Fruit fly (Drosophila melanogaster) whole organism, embryonic: Measurements from ENCODE around the gene CG18766.
A peak's percentile ranks its signal among the peaks of the same experiment; 100 is the strongest.

Source experiments
- Bteb2 ChIP-seq: fragments of 200-800 bp; sonication (Bioruptor generic); optimal IDR thresholded peaks from 2 replicates; lab custom pipeline; 2016; ENCODE audit warnings: missing biosample characterization, missing genetic modification characterization
- CG10654 ChIP-seq: fragments of 200-800 bp; sonication (Bioruptor generic); optimal IDR thresholded peaks from 2 replicates; lab custom pipeline; 2016; ENCODE audit warnings: missing biosample characterization, missing genetic modification characterization
- CG11723 ChIP-seq: fragments of 200-800 bp; sonication (Bioruptor generic); optimal IDR thresholded peaks from 2 replicates; lab custom pipeline; 2017; ENCODE audit warnings: missing biosample characterization, mild to moderate bottlenecking, missing genetic modification characterization
- CG13775 ChIP-seq: fragments of 200-800 bp; sonication (Bioruptor generic); optimal IDR thresholded peaks from 3 replicates; lab custom pipeline; 2017; ENCODE audit warnings: missing biosample characterization, mild to moderate bottlenecking, missing genetic modification characterization
- CG13894 ChIP-seq: fragments of 200-800 bp; sonication (Bioruptor generic); optimal IDR thresholded peaks from 3 replicates; lab custom pipeline; 2018; ENCODE audit warnings: missing biosample characterization, mild to moderate bottlenecking, missing genetic modification characterization, moderate library complexity
- CG1647 ChIP-seq: fragments of 200-800 bp; sonication (Bioruptor generic); optimal IDR thresholded peaks from 3 replicates; lab custom pipeline; 2016; ENCODE audit warnings: missing biosample characterization, missing genetic modification characterization
- CG17359 ChIP-seq: fragments of 200-800 bp; sonication (Bioruptor generic); optimal IDR thresholded peaks from 3 replicates; lab custom pipeline; 2018; ENCODE audit warnings: missing biosample characterization, mild to moderate bottlenecking, missing genetic modification characterization, moderate library complexity
- CG18011 ChIP-seq: fragments of 200-800 bp; sonication (Bioruptor generic); optimal IDR thresholded peaks from 2 replicates; lab custom pipeline; 2017; ENCODE audit warnings: missing biosample characterization, missing genetic modification characterization, mild to moderate bottlenecking, moderate library complexity, missing genotype
- CG18262 ChIP-seq: fragments of 200-800 bp; optimal IDR thresholded peaks from 3 replicates; lab custom pipeline; 2019; ENCODE audit warnings: missing biosample characterization, mild to moderate bottlenecking, missing genetic modification characterization, moderate library complexity
- CG18599 ChIP-seq: fragments of 200-800 bp; sonication (Bioruptor generic); optimal IDR thresholded peaks from 3 replicates; lab custom pipeline; 2017; ENCODE audit warnings: missing biosample characterization, missing genetic modification characterization, mild to moderate bottlenecking, moderate library complexity, missing genetic modification reagents
- CG32532 ChIP-seq: fragments of 200-800 bp; sonication (Bioruptor generic); IDR thresholded peaks from 2 replicates; pipeline ENCODE4 v1.3.6; 2022; ENCODE audit warnings: missing biosample characterization, missing genetic modification characterization
- CG32772 ChIP-seq: fragments of 200-800 bp; sonication (Bioruptor generic); IDR thresholded peaks from 2 replicates; pipeline ENCODE4 v1.3.6; 2022; ENCODE audit warnings: missing biosample characterization, missing genetic modification characterization
- CG3281 ChIP-seq: fragments of 200-800 bp; sonication (Bioruptor generic); optimal IDR thresholded peaks from 3 replicates; lab custom pipeline; 2017; ENCODE audit warnings: missing biosample characterization, mild to moderate bottlenecking, missing genetic modification characterization
- CG4424 ChIP-seq: fragments of 200-800 bp; sonication (Bioruptor generic); optimal IDR thresholded peaks from 3 replicates; lab custom pipeline; 2016; ENCODE audit warnings: missing biosample characterization, missing genetic modification characterization
- CG7556 ChIP-seq: fragments of 200-800 bp; sonication (Bioruptor generic); optimal IDR thresholded peaks from 2 replicates; lab custom pipeline; 2017; ENCODE audit warnings: missing biosample characterization, mild to moderate bottlenecking, missing genetic modification characterization
- CG9215 ChIP-seq: fragments of 200-800 bp; sonication (Bioruptor generic); IDR thresholded peaks from 2 replicates; pipeline ENCODE4 v1.3.6; 2022; ENCODE audit warnings: missing biosample characterization, missing genetic modification characterization
- CG9817 ChIP-seq: fragments of 200-800 bp; sonication (Bioruptor generic); optimal IDR thresholded peaks from 2 replicates; lab custom pipeline; 2018; ENCODE audit warnings: missing biosample characterization, mild to moderate bottlenecking, missing genetic modification characterization, moderate library complexity
- CrebB ChIP-seq: fragments of 200-800 bp; sonication (Bioruptor generic); optimal IDR thresholded peaks from 3 replicates; lab custom pipeline; 2018; ENCODE audit warnings: missing biosample characterization, mild to moderate bottlenecking, missing genetic modification characterization
- Dek ChIP-seq: fragments of 200-800 bp; sonication (Bioruptor generic); optimal IDR thresholded peaks from 3 replicates; lab custom pipeline; 2019; ENCODE audit warnings: missing biosample characterization, mild to moderate bottlenecking, missing genetic modification characterization, moderate library complexity
- Dip3 ChIP-seq: fragments of 200-800 bp; sonication (Bioruptor generic); optimal IDR thresholded peaks from 3 replicates; lab custom pipeline; 2016; ENCODE audit warnings: missing biosample characterization, missing genetic modification characterization
- Drgx ChIP-seq: fragments of 200-800 bp; sonication (Bioruptor generic); IDR thresholded peaks from 2 replicates; pipeline ENCODE4 v1.3.6; 2022; ENCODE audit warnings: missing biosample characterization, missing genetic modification characterization
- E2f2 ChIP-seq: fragments of 200-800 bp; sonication (Bioruptor generic); IDR thresholded peaks from 2 replicates; pipeline ENCODE4 v1.3.6; 2022; ENCODE audit warnings: missing biosample characterization, missing genetic modification characterization
- Ets65A ChIP-seq: fragments of 200-800 bp; sonication (Bioruptor generic); peaks from one replicate; lab custom pipeline; 2016; ENCODE audit warnings: missing biosample characterization, missing genetic modification characterization
- Fer2 ChIP-seq: fragments of 200-800 bp; sonication (Bioruptor generic); optimal IDR thresholded peaks from 2 replicates; lab custom pipeline; 2018; ENCODE audit warnings: missing biosample characterization, mild to moderate bottlenecking, missing genetic modification characterization, moderate library complexity
- Hsf ChIP-seq: fragments of 200-800 bp; sonication (Bioruptor generic); optimal IDR thresholded peaks from 3 replicates; lab custom pipeline; 2016; ENCODE audit warnings: missing biosample characterization, missing genetic modification characterization
- Mrtf ChIP-seq: fragments of 200-800 bp; sonication (Bioruptor generic); IDR thresholded peaks from 3 replicates; pipeline ENCODE4 v1.3.6; 2022; ENCODE audit warnings: missing biosample characterization, missing genetic modification characterization
- NFAT ChIP-seq: fragments of 200-800 bp; sonication (Bioruptor generic); IDR thresholded peaks from 2 replicates; pipeline ENCODE4 v1.3.6; 2022; ENCODE audit warnings: missing biosample characterization, missing genetic modification characterization
- Oli ChIP-seq: fragments of 200-800 bp; sonication (Bioruptor generic); optimal IDR thresholded peaks from 2 replicates; lab custom pipeline; 2018; ENCODE audit warnings: missing biosample characterization, mild to moderate bottlenecking, missing genetic modification characterization, moderate library complexity
- Taf1 ChIP-seq: fragments of 200-800 bp; sonication (Bioruptor generic); IDR thresholded peaks from 2 replicates; pipeline ENCODE4 v1.3.6; 2022; ENCODE audit warnings: missing biosample characterization, missing genetic modification characterization
- Xbp1 ChIP-seq: fragments of 200-800 bp; sonication (Bioruptor generic); optimal IDR thresholded peaks from 3 replicates; lab custom pipeline; 2016; ENCODE audit warnings: missing biosample characterization, mild to moderate bottlenecking, missing genetic modification characterization
- Xrp1 ChIP-seq: fragments of 200-800 bp; sonication (Bioruptor generic); IDR thresholded peaks from 2 replicates; pipeline ENCODE4 v1.3.6; 2022; ENCODE audit warnings: missing biosample characterization, missing genetic modification characterization
- az2 ChIP-seq: fragments of 200-800 bp; sonication (Bioruptor generic); optimal IDR thresholded peaks from 3 replicates; lab custom pipeline; 2016; ENCODE audit warnings: missing biosample characterization, missing genetic modification characterization
- bab2 ChIP-seq: fragments of 200-800 bp; sonication (Bioruptor generic); optimal IDR thresholded peaks from 2 replicates; lab custom pipeline; 2016; ENCODE audit warnings: missing biosample characterization, missing genetic modification characterization
- chm ChIP-seq: fragments of 200-800 bp; sonication (Bioruptor generic); IDR thresholded peaks from 2 replicates; pipeline ENCODE4 v1.3.6; 2022; ENCODE audit warnings: missing biosample characterization, missing genetic modification characterization
- dysf ChIP-seq: fragments of 200-800 bp; sonication (Bioruptor generic); IDR thresholded peaks from 3 replicates; pipeline ENCODE4 v1.3.6; 2022; ENCODE audit warnings: missing biosample characterization, missing genetic modification characterization
- ind ChIP-seq: fragments of 200-800 bp; sonication (Bioruptor generic); optimal IDR thresholded peaks from 3 replicates; lab custom pipeline; 2016; ENCODE audit warnings: missing biosample characterization, missing genetic modification characterization
- jigr1 ChIP-seq: fragments of 200-800 bp; sonication (Bioruptor generic); IDR thresholded peaks from 3 replicates; pipeline ENCODE4 v1.3.6; 2022; ENCODE audit warnings: missing biosample characterization, missing genetic modification characterization
- pho ChIP-seq: fragments of 200-800 bp; sonication (Bioruptor generic); optimal IDR thresholded peaks from 2 replicates; lab custom pipeline; 2016; ENCODE audit warnings: missing biosample characterization, missing genetic modification characterization
- row ChIP-seq: fragments of 200-800 bp; sonication (Bioruptor generic); IDR thresholded peaks from 3 replicates; pipeline ENCODE4 v1.3.6; 2022; ENCODE audit warnings: missing biosample characterization, missing genetic modification characterization
- sens ChIP-seq: fragments of 200-800 bp; sonication (Bioruptor generic); peaks from one replicate; lab custom pipeline; 2016; ENCODE audit warnings: missing biosample characterization, missing genetic modification characterization
- slbo ChIP-seq: fragments of 200-800 bp; sonication (Bioruptor generic); IDR thresholded peaks from 2 replicates; pipeline ENCODE4 v1.3.6; 2022; ENCODE audit warnings: missing biosample characterization, missing genetic modification characterization
- tna ChIP-seq: fragments of 200-800 bp; sonication (Bioruptor generic); IDR thresholded peaks from 2 replicates; pipeline ENCODE4 v1.3.6; 2022; ENCODE audit warnings: missing biosample characterization, missing genetic modification characterization; ENCODE audit not compliant: partially characterized antibody

The CG18766 gene

DNA sequence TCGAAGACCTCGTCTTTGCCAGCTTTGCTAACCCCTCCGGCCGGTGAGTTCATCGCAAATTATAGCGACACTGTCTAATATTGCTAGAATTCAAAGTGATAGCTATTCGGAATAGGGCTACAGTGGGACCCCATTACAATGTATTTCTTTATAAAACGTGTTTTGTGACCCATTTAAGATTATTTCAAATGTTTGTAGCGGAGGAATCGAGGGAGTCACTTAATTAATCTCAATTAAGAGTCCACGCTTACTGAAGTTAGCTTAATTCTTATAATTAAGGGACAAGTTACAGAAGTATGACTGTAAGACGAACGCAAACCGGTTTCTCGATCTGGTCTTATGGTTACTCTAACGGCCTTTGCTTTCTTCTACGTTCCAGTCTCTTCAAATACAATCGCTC is 44.6 kb upstream of the CG18766 start (continued):
- peak; percentile 40 for TF ChIP-seq bab2 (GFP tag; lab: Kevin White, UChicago)
- peak; percentile 61 for TF ChIP-seq Ets65A (GFP tag; lab: Kevin White, UChicago)
- peak; percentile 58 for TF ChIP-seq dysf (GFP tag; lab: Robert Waterston, UW)
- TF ChIP-seq CG18011 (GFP tag; lab: Kevin White, UChicago) = no peak
- peak; percentile 12 for TF ChIP-seq pho (GFP tag; lab: Kevin White, UChicago)
- TF ChIP-seq Hsf = peak; percentile 56
- peak; percentile 18; the same call in 1 of the 2 replicates for TF ChIP-seq CG32772 (GFP tag; lab: Robert Waterston, UW)
- TF ChIP-seq Xrp1 (GFP tag; lab: Robert Waterston, UW) = peak; percentile 53; the same call in 1 of the 2 replicates
- peak; percentile 45 for TF ChIP-seq ind (GFP tag; lab: Kevin White, UChicago)
- peak; percentile 65 for TF ChIP-seq slbo (GFP tag; lab: Robert Waterston, UW)
- peak; percentile 51 for TF ChIP-seq Oli
- TF ChIP-seq NFAT (GFP tag; lab: Robert Waterston, UW) = peak; percentile 38; the same call in 1 of the 2 replicates
- peak; percentile 19 for TF ChIP-seq Fer2
- TF ChIP-seq CG1647 (GFP tag; lab: Kevin White, UChicago) = no peak
- TF ChIP-seq Xbp1 (GFP tag; lab: Kevin White, UChicago) = peak; percentile 30
- no peak for TF ChIP-seq tna (GFP tag; lab: Robert Waterston, UW)
- peak; percentile 44 for TF ChIP-seq Dip3 (GFP tag; lab: Kevin White, UChicago)
- TF ChIP-seq CG17359 = peak; percentile 48
- TF ChIP-seq az2 (GFP tag; lab: Kevin White, UChicago) = peak; percentile 34
- peak; percentile 55 for TF ChIP-seq CG18262
- TF ChIP-seq CG9817 (tag; lab: Kevin White, UChicago) = peak; percentile 2
- peak; percentile 80 for TF ChIP-seq CG32532
- TF ChIP-seq CG10654 = peak; percentile 2
- TF ChIP-seq CG13775 (GFP tag; lab: Kevin White, UChicago) = no peak
- peak; percentile 26 for TF ChIP-seq CrebB (tag; lab: Kevin White, UChicago)
- 0 out of 2 replicates have a peak, but pooled peaks have one; percentile 21 for TF ChIP-seq chm (GFP tag; lab: Robert Waterston, UW)
- TF ChIP-seq jigr1 (GFP tag; lab: Robert Waterston, UW) = no peak
- TF ChIP-seq CG4424 (GFP tag; lab: Kevin White, UChicago) = peak; percentile 14
- peak; percentile 11 for TF ChIP-seq CG11723 (GFP tag; lab: Kevin White, UChicago)
- peak; percentile 61 for TF ChIP-seq CG3281 (GFP tag; lab: Kevin White, UChicago)
- TF ChIP-seq E2f2 (GFP tag; lab: Robert Waterston, UW) = no peak
- peak; percentile 32 for TF ChIP-seq Dek (tag; lab: Kevin White, UChicago)
- peak; percentile 46; the same call in 1 of the 2 replicates for TF ChIP-seq CG9215 (GFP tag; lab: Robert Waterston, UW)
- TF ChIP-seq Drgx (GFP tag; lab: Robert Waterston, UW) = peak; percentile 52
- peak; percentile 77 for TF ChIP-seq row
- peak; percentile 6 for TF ChIP-seq Bteb2 (GFP tag; lab: Kevin White, UChicago)
- TF ChIP-seq CG7556 (GFP tag; lab: Kevin White, UChicago) = peak; percentile 15
- TF ChIP-seq Taf1 (GFP tag; lab: Robert Waterston, UW) = 0 out of 2 replicates have a peak, but pooled peaks have one; percentile 29
- 0 out of 3 replicates have a peak, but pooled peaks have one; percentile 51 for TF ChIP-seq Mrtf (GFP tag; lab: Robert Waterston, UW)
- peak; percentile 91 for TF ChIP-seq sens
- TF ChIP-seq CG18599 (GFP tag; lab: Kevin White, UChicago) = peak; percentile 61
- TF ChIP-seq CG13894 = peak; percentile 54
- TF ChIP-seq, all 482 proteins: peak for 150
